Fruit fly (Drosophila melanogaster): Measurements from ENCODE around the gene CG32040.

DNA sequence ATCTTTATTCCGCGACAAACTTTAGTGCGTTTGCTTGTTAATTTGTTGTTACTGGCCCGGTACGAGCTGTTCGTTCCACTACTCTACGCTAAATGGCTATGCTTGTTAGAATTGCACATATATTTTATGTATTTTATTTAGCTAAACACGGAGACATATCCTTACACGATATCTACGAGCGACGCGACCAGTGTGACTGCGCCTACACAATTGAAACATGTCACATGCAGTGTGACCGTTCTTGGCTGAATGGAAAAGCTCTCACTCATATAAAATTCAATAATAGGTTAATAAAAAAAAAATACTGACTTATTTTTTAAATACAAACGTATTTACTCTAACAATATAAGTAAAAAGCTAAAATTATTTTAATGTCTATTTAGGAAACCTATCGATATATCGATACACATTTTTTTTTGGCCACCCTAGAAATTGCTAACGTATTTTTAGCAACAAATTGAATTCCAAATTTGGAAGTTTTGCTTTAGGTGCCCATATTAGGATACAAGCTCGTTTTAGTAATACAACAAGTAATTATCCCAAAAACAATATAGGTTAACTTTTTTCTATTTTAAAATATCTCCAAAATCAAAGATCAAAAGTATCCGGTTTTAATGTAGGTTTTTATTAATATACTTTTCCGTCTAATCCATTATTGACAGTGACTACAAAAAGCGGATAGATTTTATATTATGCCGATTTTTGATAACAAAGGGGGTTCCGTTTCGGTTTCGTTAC, 45.3 kb downstream of the CG32040 start, which contains the start of gene CG4080:
- peak; percentile 39 for TF ChIP-seq ovo (GFP tag; optimal IDR thresholded peaks at IDR 0.05)
- no peak for TF ChIP-seq toe (GFP tag; optimal IDR thresholded peaks at IDR 0.05)
- TF ChIP-seq kay (GFP tag; ENCODE audit: borderline replicate concordance): peak; percentile 98
- peak; percentile 43 for TF ChIP-seq CG14711 (tag; optimal IDR thresholded peaks at IDR 0.05)
- no peak for TF ChIP-seq pad (GFP tag; optimal IDR thresholded peaks at IDR 0.05)
- peak; percentile 63 for TF ChIP-seq Mnt (GFP tag; optimal IDR thresholded peaks at IDR 0.05)

Data from whole organism, adult.